Worm (Caenorhabditis elegans) whole organism, L1 larva: Measurements from ENCODE around the gene tat-2.

Experiments
- C16A3.4 ChIP-seq: fragments of 150-350 bp; optimal IDR thresholded peaks from 2 replicates; lab custom pipeline; 2014; ENCODE audit warnings: missing biosample characterization, missing genetic modification characterization
- blmp-1 ChIP-seq: fragments of 150-350 bp; optimal IDR thresholded peaks from 2 replicates; lab custom pipeline; 2014; ENCODE audit warnings: missing biosample characterization, missing genetic modification characterization
- ceh-8 ChIP-seq: fragments of 200-800 bp; sonication (Bioruptor generic); optimal IDR thresholded peaks from 2 replicates; lab custom pipeline; 2018; ENCODE audit warnings: mild to moderate bottlenecking, missing genetic modification characterization, moderate library complexity, missing compliant biosample characterization
- ceh-82 ChIP-seq, 3 experiments: fragments of 150-350 bp in 1 of 3; sonication (generic microtip) in 2 of 3; optimal IDR thresholded peaks; 2 replicates each; lab custom pipeline; 2014 to 2017; ENCODE audit warnings: missing biosample characterization in 3 of 3, missing genetic modification characterization in 3 of 3
- dpl-1 ChIP-seq, 3 experiments: fragments of 150-350 bp in 2 of 3; sonication (generic microtip) in 1 of 3; optimal IDR thresholded peaks; 2 replicates each; lab custom pipeline; 2014 to 2017; ENCODE audit warnings: missing biosample characterization in 3 of 3, missing genetic modification characterization in 3 of 3, missing genetic modification reagents in 3 of 3
- efl-1 ChIP-seq, 4 experiments: fragments of 150-350 bp; optimal IDR thresholded peaks in 3 of 4; peaks in 1 of 4; 1 replicate in 1 of 4; 2 replicates in 3 of 4; lab custom pipeline; 2014; ENCODE audit warnings: missing biosample characterization in 2 of 4, missing genetic modification characterization in 2 of 4, missing genetic modification reagents in 2 of 4
- egl-13 ChIP-seq: sonication (generic microtip); optimal IDR thresholded peaks from 2 replicates; lab custom pipeline; 2016; ENCODE audit warnings: missing genotype, missing genetic modification reagents, missing genetic modification characterization, missing compliant biosample characterization
- elt-2 ChIP-seq: sonication (generic microtip); optimal IDR thresholded peaks from 2 replicates; lab custom pipeline; 2016; ENCODE audit warnings: missing genetic modification characterization, mild to moderate bottlenecking, inconsistent platforms, missing compliant biosample characterization, missing genetic modification reagents
- elt-3 ChIP-seq, 6 experiments: fragments of 150-350 bp in 1 of 6; sonication (generic microtip); optimal IDR thresholded peaks; 2 replicates each; lab custom pipeline; 2017 to 2018; ENCODE audit warnings: missing biosample characterization in 6 of 6, missing genetic modification characterization in 6 of 6, inconsistent platforms in 1 of 6
- fkh-8 ChIP-seq: sonication (generic microtip); optimal IDR thresholded peaks from 2 replicates; lab custom pipeline; 2016; ENCODE audit warnings: mild to moderate bottlenecking, missing genetic modification characterization, missing compliant biosample characterization
- fos-1 ChIP-seq: fragments of 150-350 bp; optimal IDR thresholded peaks from 2 replicates; lab custom pipeline; 2014; ENCODE audit warnings: missing biosample characterization, missing genetic modification characterization
- grh-1 ChIP-seq: fragments of 200-800 bp; sonication (Bioruptor generic); IDR thresholded peaks from 2 replicates; pipeline ENCODE4 v1.3.6; 2022; ENCODE audit warnings: missing genetic modification reagents, missing genetic modification characterization, missing compliant biosample characterization
- hlh-17 ChIP-seq: fragments of 200-800 bp; sonication (Bioruptor generic); optimal IDR thresholded peaks from 2 replicates; lab custom pipeline; 2018; ENCODE audit warnings: missing genetic modification characterization, mild to moderate bottlenecking, missing compliant biosample characterization, moderate library complexity, borderline replicate concordance
- irx-1 ChIP-seq: sonication (generic microtip); optimal IDR thresholded peaks from 2 replicates; lab custom pipeline; 2016; ENCODE audit warnings: missing genetic modification characterization, missing compliant biosample characterization
- jun-1 ChIP-seq: fragments of 150-350 bp; optimal IDR thresholded peaks from 2 replicates; lab custom pipeline; 2014; ENCODE audit warnings: missing biosample characterization, missing genetic modification reagents, missing genetic modification characterization
- lin-35 ChIP-seq, 2 experiments: fragments of 150-350 bp; optimal IDR thresholded peaks; 2 replicates each; lab custom pipeline; 2014; ENCODE audit warnings: missing biosample characterization in 2 of 2, missing genetic modification characterization in 2 of 2, missing genetic modification reagents in 2 of 2
- lsy-2 ChIP-seq, 2 experiments: fragments of 150-350 bp; optimal IDR thresholded peaks; 2 replicates each; lab custom pipeline; 2014; ENCODE audit warnings: missing biosample characterization in 2 of 2, missing genetic modification characterization in 2 of 2
- mdl-1 ChIP-seq, 2 experiments: fragments of 150-350 bp; optimal IDR thresholded peaks; 2 replicates each; lab custom pipeline; 2014 to 2017; ENCODE audit warnings: missing biosample characterization in 2 of 2, missing genetic modification characterization in 2 of 2, inconsistent platforms in 1 of 2
- mep-1 ChIP-seq: fragments of 150-350 bp; optimal IDR thresholded peaks from 2 replicates; lab custom pipeline; 2014; ENCODE audit warnings: missing biosample characterization, missing genetic modification characterization
- nhr-12 ChIP-seq: sonication (generic microtip); optimal IDR thresholded peaks from 2 replicates; lab custom pipeline; 2017; ENCODE audit warnings: missing biosample characterization, missing genetic modification characterization
- nhr-20 ChIP-seq: sonication (generic microtip); optimal IDR thresholded peaks from 2 replicates; lab custom pipeline; 2016; ENCODE audit warnings: mild to moderate bottlenecking, missing genetic modification characterization, missing compliant biosample characterization
- nhr-237 ChIP-seq: fragments of 150-350 bp; optimal IDR thresholded peaks from 2 replicates; lab custom pipeline; 2014; ENCODE audit warnings: missing biosample characterization, missing genetic modification characterization
- nhr-28 ChIP-seq: fragments of 150-350 bp; optimal IDR thresholded peaks from 2 replicates; lab custom pipeline; 2014; ENCODE audit warnings: missing biosample characterization, missing genetic modification characterization
- nhr-71 ChIP-seq: sonication (generic microtip); optimal IDR thresholded peaks from 2 replicates; lab custom pipeline; 2016; ENCODE audit warnings: mild to moderate bottlenecking, missing genetic modification characterization, moderate library complexity, missing compliant biosample characterization
- nhr-77 ChIP-seq: fragments of 150-350 bp; optimal IDR thresholded peaks from 2 replicates; lab custom pipeline; 2014; ENCODE audit warnings: missing biosample characterization, missing genetic modification characterization
- nhr-85 ChIP-seq: sonication (generic microtip); peaks from one replicate; lab custom pipeline; 2016; ENCODE audit warnings: missing genetic modification characterization, inconsistent platforms, missing compliant biosample characterization
- nhr-90 ChIP-seq: sonication (generic microtip); optimal IDR thresholded peaks from 2 replicates; lab custom pipeline; 2016; ENCODE audit warnings: mild to moderate bottlenecking, missing genetic modification characterization, missing compliant biosample characterization; ENCODE audit not compliant: poor library complexity
- pag-3 ChIP-seq: sonication (generic microtip); optimal IDR thresholded peaks from 2 replicates; lab custom pipeline; 2017; ENCODE audit warnings: missing genetic modification characterization, mild to moderate bottlenecking, missing compliant biosample characterization, antibody characterized with exemption, borderline replicate concordance; ENCODE audit not compliant: insufficient read depth
- pax-3 ChIP-seq: fragments of 200-800 bp; sonication (Bioruptor generic); optimal IDR thresholded peaks from 2 replicates; lab custom pipeline; 2018; ENCODE audit warnings: mild to moderate bottlenecking, missing genetic modification characterization, moderate library complexity, missing compliant biosample characterization
- skn-1 ChIP-seq: fragments of 150-350 bp; optimal IDR thresholded peaks from 2 replicates; lab custom pipeline; 2014; ENCODE audit warnings: missing biosample characterization, missing genetic modification characterization
- snpc-4 ChIP-seq: fragments of 150-350 bp; optimal IDR thresholded peaks from 2 replicates; lab custom pipeline; 2014; ENCODE audit warnings: missing biosample characterization, missing genetic modification characterization
- snu-23 ChIP-seq: sonication (generic microtip); optimal IDR thresholded peaks from 2 replicates; lab custom pipeline; 2016; ENCODE audit warnings: missing genetic modification characterization, missing compliant biosample characterization
- sox-4 ChIP-seq: sonication (generic microtip); optimal IDR thresholded peaks from 2 replicates; lab custom pipeline; 2016; ENCODE audit warnings: missing genetic modification characterization, missing compliant biosample characterization
- sptf-1 ChIP-seq: fragments of 150-350 bp; optimal IDR thresholded peaks from 2 replicates; lab custom pipeline; 2014; ENCODE audit warnings: missing biosample characterization, missing genetic modification characterization
- tbx-2 ChIP-seq: sonication (generic microtip); optimal IDR thresholded peaks from 2 replicates; lab custom pipeline; 2016; ENCODE audit warnings: missing genetic modification characterization, missing compliant biosample characterization
- unc-30 ChIP-seq: sonication (generic microtip); optimal IDR thresholded peaks from 2 replicates; lab custom pipeline; 2017; ENCODE audit warnings: missing biosample characterization, missing genetic modification characterization
- xbp-1 ChIP-seq: sonication (generic microtip); optimal IDR thresholded peaks from 2 replicates; lab custom pipeline; 2016; ENCODE audit warnings: missing genetic modification characterization, missing compliant biosample characterization
- zag-1 ChIP-seq: fragments of 150-350 bp; optimal IDR thresholded peaks from 2 replicates; lab custom pipeline; 2014; ENCODE audit warnings: missing biosample characterization, missing genetic modification characterization
- ztf-4 ChIP-seq: fragments of 150-350 bp; optimal IDR thresholded peaks from 2 replicates; lab custom pipeline; 2014; ENCODE audit warnings: missing biosample characterization, missing genetic modification characterization

The tat-2 gene

ce11 chrIV:4789445-4789844 is 57.2 kb downstream of the tat-2 start, which contains the start of gene R11E3.1:
Gene R11E3.1 (plus strand): TSS chrIV:4789745.
- TF ChIP-seq zag-1 (tag; lab: Kevin White, UChicago) (no peak), fkh-8 (no peak)

ce11 chrIV:4788332-4788731 is 58.4 kb downstream of the tat-2 start, which contains the start of gene nhr-104:
Gene nhr-104 (minus strand): TSS chrIV:4788692.
- TF ChIP-seq sox-4 (tag; lab: Kevin White, UChicago) (no peak), nhr-28 (no peak), snu-23 (peak; percentile 61), xbp-1 (tag; lab: Kevin White, UChicago) (no peak), C16A3.4 (tag; lab: Kevin White, UChicago) (peak; percentile 37), lin-35 (GFP tag; optimal IDR thresholded peaks at IDR 0.05; lab: Kevin White, UChicago) (peak in 1 of 2 experiments; percentile 74), jun-1 (tag; lab: Kevin White, UChicago) (peak; percentile 28), tbx-2 (tag; lab: Kevin White, UChicago) (peak; percentile 30), efl-1 (optimal IDR thresholded peaks at IDR 0.05; lab: Kevin White, UChicago) (peak; percentile 20 to 49), efl-1 (GFP tag; optimal IDR thresholded peaks at IDR 0.05 in 1 of 2; lab: Kevin White, UChicago) (peak in 1 of 2 experiments; percentile 3), nhr-71 (tag; lab: Kevin White, UChicago) (no peak), skn-1 (tag; lab: Kevin White, UChicago) (peak; percentile 96), ztf-4 (no peak), grh-1 (peak; percentile 87), elt-3 (tag; optimal IDR thresholded peaks at IDR 0.05; lab: Kevin White, UChicago) (peak in 3 of 6 experiments; percentile 40 to 73 (median 41)), ceh-8 (GFP tag; lab: Kevin White, UChicago) (no peak), nhr-90 (tag; lab: Kevin White, UChicago) (peak; percentile 47), nhr-85 (tag; lab: Kevin White, UChicago) (peak; percentile 85), ceh-82 (tag; optimal IDR thresholded peaks at IDR 0.05; lab: Kevin White, UChicago) (peak in 1 of 3 experiments; percentile 7), elt-2 (peak; percentile 45), egl-13 (tag; lab: Kevin White, UChicago) (no peak), sptf-1 (tag; lab: Kevin White, UChicago) (no peak), nhr-77 (tag; lab: Kevin White, UChicago) (peak; percentile 15), snpc-4 (tag; lab: Kevin White, UChicago) (no peak), lsy-2 (tag; optimal IDR thresholded peaks at IDR 0.05; lab: Kevin White, UChicago) (peak; percentile 30 to 63), pag-3 (tag; lab: Kevin White, UChicago) (peak; percentile 47), unc-30 (tag; lab: Kevin White, UChicago) (no peak), mdl-1 (tag; optimal IDR thresholded peaks at IDR 0.05; lab: Kevin White, UChicago) (peak in 1 of 2 experiments; percentile 13), blmp-1 (tag; lab: Kevin White, UChicago) (peak; percentile 31), nhr-237 (tag; lab: Kevin White, UChicago) (peak; percentile 8), dpl-1 (GFP tag; optimal IDR thresholded peaks at IDR 0.05; lab: Kevin White, UChicago) (peak in 1 of 3 experiments; percentile 42), nhr-20 (tag; lab: Kevin White, UChicago) (peak; percentile 65), mep-1 (tag; lab: Kevin White, UChicago) (peak; percentile 48)

- TF ChIP-seq efl-1 (optimal IDR thresholded peaks at IDR 0.05; lab: Kevin White, UChicago) (peak in 1 of 2 experiments; percentile 19), efl-1 (GFP tag; optimal IDR thresholded peaks at IDR 0.05 in 1 of 2; lab: Kevin White, UChicago) (no peak), irx-1 (peak; percentile 20), jun-1 (tag; lab: Kevin White, UChicago) (no peak), sox-4 (tag; lab: Kevin White, UChicago) (no peak), nhr-12 (tag; lab: Kevin White, UChicago) (no peak), snu-23 (peak; percentile 28), lsy-2 (tag; optimal IDR thresholded peaks at IDR 0.05; lab: Kevin White, UChicago) (peak in 1 of 2 experiments; percentile 29), fos-1 (tag; lab: Kevin White, UChicago) (no peak), pax-3 (tag; lab: Kevin White, UChicago) (no peak), lin-35 (GFP tag; optimal IDR thresholded peaks at IDR 0.05; lab: Kevin White, UChicago) (peak in 1 of 2 experiments; percentile 26), hlh-17 (GFP tag; lab: Kevin White, UChicago) (no peak), mep-1 (tag; lab: Kevin White, UChicago) (no peak), unc-30 (tag; lab: Kevin White, UChicago) (no peak)
Measured at ce11 chrIV:4781123-4781522, 65.6 kb downstream of the tat-2 start.
